Fruit fly (Drosophila melanogaster): ENCODE results near the gene bves.

Gene bves

DNA sequence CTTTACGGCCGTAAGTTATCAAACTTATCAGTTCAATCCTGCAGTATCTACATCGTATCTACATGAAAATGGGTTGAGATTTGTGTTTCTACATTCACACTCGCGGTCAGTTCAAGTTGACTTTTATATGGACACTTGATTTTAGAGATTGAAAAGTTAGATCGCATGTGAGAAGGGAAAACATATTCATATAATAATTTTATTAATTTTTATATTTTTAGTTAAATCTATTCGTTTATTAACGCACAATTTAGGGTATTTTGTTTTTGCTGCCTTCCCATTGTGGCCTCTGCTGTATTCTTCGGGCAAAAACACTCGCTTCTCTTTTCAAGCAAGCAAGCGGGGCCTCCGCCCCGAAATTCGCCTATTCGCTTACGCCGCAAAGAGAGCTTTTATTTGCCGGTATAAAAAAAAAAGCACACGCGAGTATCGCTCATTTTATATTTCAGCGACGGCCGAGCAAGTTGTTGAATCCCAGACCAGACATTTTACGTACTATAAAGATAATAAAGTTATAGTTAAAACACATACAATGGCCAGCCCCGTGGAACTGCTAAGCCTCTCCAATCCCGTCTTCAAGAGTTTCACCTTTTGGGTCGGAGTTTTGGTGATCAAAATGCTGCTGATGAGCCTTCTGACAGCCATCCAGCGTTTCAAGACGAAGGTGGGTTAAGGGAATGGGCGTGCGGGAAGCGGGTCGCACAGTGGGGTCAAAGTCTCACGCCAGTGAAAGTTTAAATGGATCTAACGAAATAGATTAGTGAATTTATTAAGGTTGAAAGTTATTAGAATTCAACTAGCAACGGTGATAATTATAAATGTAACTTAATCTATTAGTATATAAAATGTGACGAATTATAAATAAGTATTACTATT, 10.9 kb upstream of the bves start (continued):
- TF ChIP-seq nau (GFP tag; optimal IDR thresholded peaks at IDR 0.05), result peak; percentile 81
- TF ChIP-seq CG4424 (GFP tag; optimal IDR thresholded peaks at IDR 0.05), result peak; percentile 73
- TF ChIP-seq Lpt (GFP tag; optimal IDR thresholded peaks at IDR 0.05), result no peak
- TF ChIP-seq crp (GFP tag; optimal IDR thresholded peaks at IDR 0.05), result no peak
- TF ChIP-seq CG3995 (GFP tag; optimal IDR thresholded peaks at IDR 0.05), result peak; percentile 3
- no peak for TF ChIP-seq CG11398 (GFP tag; optimal IDR thresholded peaks at IDR 0.05)
- TF ChIP-seq Dref (GFP tag; IDR thresholded peaks at IDR 0.05), result no peak
- TF ChIP-seq CG4328 (GFP tag; optimal IDR thresholded peaks at IDR 0.05), result peak; percentile 80
- TF ChIP-seq Scr (GFP tag; IDR thresholded peaks at IDR 0.05; ENCODE audit: partially characterized antibody), result no peak
- no peak for TF ChIP-seq mld (GFP tag; IDR thresholded peaks at IDR 0.05; ENCODE audit: partially characterized antibody)
- TF ChIP-seq cato (GFP tag; optimal IDR thresholded peaks at IDR 0.05; ENCODE audit: borderline replicate concordance), result peak; percentile 42
- TF ChIP-seq Dbx (GFP tag; IDR thresholded peaks at IDR 0.05), result peak; percentile 87
- TF ChIP-seq Oaz (GFP tag; IDR thresholded peaks at IDR 0.05), result peak; percentile 83
- TF ChIP-seq en (GFP tag; optimal IDR thresholded peaks at IDR 0.05), result no peak
- TF ChIP-seq yki (optimal IDR thresholded peaks at IDR 0.05), result no peak
- TF ChIP-seq slp2 (GFP tag; optimal IDR thresholded peaks at IDR 0.05), result no peak
- peak; percentile 75 for TF ChIP-seq Deaf1 (tag; optimal IDR thresholded peaks at IDR 0.05)
- peak; percentile 84 for TF ChIP-seq CG32772 (GFP tag; IDR thresholded peaks at IDR 0.05)
- TF ChIP-seq CHES-1-like (GFP tag; optimal IDR thresholded peaks at IDR 0.05), result no peak
- TF ChIP-seq slou (GFP tag; optimal IDR thresholded peaks at IDR 0.05), result peak; percentile 15
- peak; percentile 22 for TF ChIP-seq ems (GFP tag; optimal IDR thresholded peaks at IDR 0.05)
- TF ChIP-seq otp (GFP tag; IDR thresholded peaks at IDR 0.05), result peak; percentile 75
- TF ChIP-seq CG5245 (GFP tag; optimal IDR thresholded peaks at IDR 0.05), result peak; percentile 73
- no peak for TF ChIP-seq hkb (optimal IDR thresholded peaks at IDR 0.05)
- peak; percentile 94 for TF ChIP-seq hkb (GFP tag; IDR thresholded peaks at IDR 0.05)
- no peak for TF ChIP-seq fru (optimal IDR thresholded peaks at IDR 0.05)
- TF ChIP-seq CG4404 (GFP tag; IDR thresholded peaks at IDR 0.05), result peak; percentile 74
- peak; percentile 75 for TF ChIP-seq tin (GFP tag; optimal IDR thresholded peaks at IDR 0.05)
- TF ChIP-seq ATbp (GFP tag; optimal IDR thresholded peaks at IDR 0.05), result peak; percentile 87
- TF ChIP-seq lab (GFP tag; optimal IDR thresholded peaks at IDR 0.05), result peak; percentile 96
- TF ChIP-seq stwl (tag; optimal IDR thresholded peaks at IDR 0.05), result no peak
- TF ChIP-seq ERR (GFP tag; optimal IDR thresholded peaks at IDR 0.05), result no peak
- peak; percentile 73 for TF ChIP-seq Nf-YA (GFP tag; IDR thresholded peaks at IDR 0.05)
- 0 out of 2 replicates have a peak, but pooled peaks have one; percentile 9 for TF ChIP-seq CG42726 (GFP tag; IDR thresholded peaks at IDR 0.05; ENCODE audit: partially characterized antibody)
- TF ChIP-seq br (optimal IDR thresholded peaks at IDR 0.05), result no peak
- TF ChIP-seq cwo (GFP tag; optimal IDR thresholded peaks at IDR 0.05), result peak; percentile 86
- peak in 1 of 3 experiments; percentile 57 for TF ChIP-seq Stat92E (GFP tag; optimal IDR thresholded peaks at IDR 0.05)
- peak; percentile 92 for TF ChIP-seq Atf6 (GFP tag; IDR thresholded peaks at IDR 0.05)
- peak; percentile 76 for TF ChIP-seq NFAT (GFP tag; IDR thresholded peaks at IDR 0.05)
- peak; percentile 91 for TF ChIP-seq Ada2b (GFP tag; IDR thresholded peaks at IDR 0.05)
- 0 out of 4 replicates have a peak, but pooled peaks have one; percentile 51 for TF ChIP-seq chinmo (GFP tag; IDR thresholded peaks at IDR 0.05; ENCODE audit: partially characterized antibody)
- peak; percentile 88 for TF ChIP-seq CG34422 (GFP tag; IDR thresholded peaks at IDR 0.05)
- peak; percentile 86 for TF ChIP-seq kah (GFP tag; optimal IDR thresholded peaks at IDR 0.05)
- peak; percentile 66 for TF ChIP-seq CG10654 (GFP tag; optimal IDR thresholded peaks at IDR 0.05)
- peak; percentile 85 for TF ChIP-seq Sox100B (GFP tag; optimal IDR thresholded peaks at IDR 0.05)
- no peak for TF ChIP-seq fu2 (GFP tag; optimal IDR thresholded peaks at IDR 0.05)
- TF ChIP-seq CG9817 (tag; optimal IDR thresholded peaks at IDR 0.05), result peak; percentile 89
- no peak for TF ChIP-seq CG12236 (GFP tag; optimal IDR thresholded peaks at IDR 0.05)
- no peak for TF ChIP-seq Hmx (GFP tag; optimal IDR thresholded peaks at IDR 0.05)
- TF ChIP-seq CG31224 (GFP tag; IDR thresholded peaks at IDR 0.05), result peak; percentile 75

All from whole organism, embryonic.